Fruit fly (Drosophila melanogaster): ENCODE results near the gene CG45122.

- TF ChIP-seq Atf6 (GFP tag; IDR thresholded peaks at IDR 0.05) (no peak), Max (GFP tag; optimal IDR thresholded peaks at IDR 0.05) (no peak)
Observed at dm6 chr3R:13010905-13011620, 32.9 kb upstream of the CG45122 start, which contains the start of gene CG8031.
